Worm (Caenorhabditis elegans) whole organism, L2 larva: ENCODE data around the gene wht-5.

ENCODE experiments used
- blmp-1 ChIP-seq: sonication (generic microtip); optimal IDR thresholded peaks from 2 replicates; lab custom pipeline; 2017; ENCODE audit warnings: missing genetic modification characterization, mild to moderate bottlenecking, missing compliant biosample characterization, antibody characterized with exemption, moderate library complexity; ENCODE audit not compliant: insufficient read depth
- lsy-2 ChIP-seq, 2 experiments: fragments of 150-350 bp in 1 of 2; sonication (generic microtip) in 1 of 2; optimal IDR thresholded peaks; 2 replicates each; lab custom pipeline; 2014 to 2017; ENCODE audit warnings: missing biosample characterization in 2 of 2, missing genetic modification characterization in 2 of 2
- nhr-129 ChIP-seq: fragments of 150-350 bp; optimal IDR thresholded peaks from 2 replicates; lab custom pipeline; 2014; ENCODE audit warnings: missing biosample characterization, missing genetic modification characterization
- nhr-23 ChIP-seq: fragments of 150-350 bp; optimal IDR thresholded peaks from 2 replicates; lab custom pipeline; 2014; ENCODE audit warnings: missing biosample characterization, missing genetic modification reagents, missing genetic modification characterization
- nhr-237 ChIP-seq: fragments of 150-350 bp; optimal IDR thresholded peaks from 2 replicates; lab custom pipeline; 2014; ENCODE audit warnings: missing biosample characterization, missing genetic modification characterization
- nhr-25 ChIP-seq: fragments of 150-350 bp; sonication (generic microtip); optimal IDR thresholded peaks from 3 replicates; lab custom pipeline; 2014; ENCODE audit warnings: missing biosample characterization, missing genetic modification characterization
- peb-1 ChIP-seq: fragments of 150-350 bp; optimal IDR thresholded peaks from 2 replicates; lab custom pipeline; 2014; ENCODE audit warnings: missing biosample characterization, missing genetic modification characterization
- sem-4 ChIP-seq: fragments of 150-350 bp; optimal IDR thresholded peaks from 2 replicates; lab custom pipeline; 2014; ENCODE audit warnings: missing biosample characterization, missing genetic modification reagents, missing genetic modification characterization
- ztf-11 ChIP-seq: sonication (generic microtip); optimal IDR thresholded peaks from 2 replicates; lab custom pipeline; 2017; ENCODE audit warnings: missing biosample characterization, missing genetic modification characterization

The wht-5 gene

ce11 chrIV:12389951-12390350 lies 52.6 kb downstream of the wht-5 start, which contains the start of gene spe-45:
Gene spe-45, minus strand, starts transcription at chrIV:12390095.
- TF ChIP-seq nhr-129 (tag; lab: Kevin White, UChicago) (peak; percentile 0), nhr-23 (tag; lab: Kevin White, UChicago) (no peak), nhr-237 (tag; lab: Kevin White, UChicago) (no peak), lsy-2 (tag; optimal IDR thresholded peaks at IDR 0.05; lab: Kevin White, UChicago) (no peak), ztf-11 (tag; lab: Kevin White, UChicago) (no peak), nhr-25 (no peak), sem-4 (no peak), peb-1 (tag; lab: Kevin White, UChicago) (no peak), blmp-1 (tag; lab: Kevin White, UChicago) (no peak)
